Fruit fly (Drosophila melanogaster): Measurements from ENCODE around the gene CG7886.

The CG7886 gene

DNA sequence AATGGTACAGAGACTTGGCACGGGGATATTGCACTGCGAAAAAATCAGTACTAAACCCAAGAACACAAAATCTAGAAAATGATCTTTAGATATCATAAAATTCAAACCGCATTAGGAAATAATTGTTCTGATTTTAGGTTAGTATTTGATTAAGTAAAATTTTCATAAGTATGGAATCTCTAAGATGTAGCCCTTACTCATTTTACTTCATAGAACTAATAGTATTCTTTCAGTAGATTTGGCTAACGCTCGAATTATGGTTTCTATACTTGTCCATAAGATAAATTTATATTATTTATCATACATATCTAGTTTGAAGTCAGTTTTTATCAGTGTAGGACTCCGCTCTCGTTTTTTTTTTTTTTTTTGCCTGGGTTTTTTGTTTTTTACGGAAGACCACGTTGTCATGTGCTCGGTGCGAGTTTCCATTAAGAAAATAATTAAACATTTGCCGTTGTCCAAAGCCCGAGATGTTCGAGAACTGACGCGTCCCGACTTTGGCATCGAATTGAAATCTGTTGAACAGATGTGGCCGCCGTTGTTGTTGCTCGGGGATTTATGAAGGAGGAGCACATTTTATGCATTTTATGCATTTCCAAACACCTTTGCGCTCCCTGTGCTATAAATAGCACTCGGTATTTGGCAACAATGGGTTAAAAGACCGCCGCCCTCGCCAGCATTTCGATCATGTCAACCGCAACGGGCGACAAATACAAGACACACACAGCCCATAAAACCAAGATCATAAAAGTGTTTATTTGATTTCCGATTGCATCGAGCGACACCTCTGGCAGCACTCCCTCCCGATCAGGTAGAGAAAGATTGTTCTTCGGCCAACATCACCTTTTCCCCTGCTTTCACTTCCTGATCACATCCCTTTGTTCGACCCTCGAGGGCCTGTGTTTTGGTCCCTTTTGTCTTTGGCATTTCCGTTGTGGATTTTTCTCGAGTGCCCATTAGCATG is 55.6 kb downstream of the CG7886 start (continued):
- no peak for TF ChIP-seq CG3995 (GFP tag; optimal IDR thresholded peaks at IDR 0.05)
- TF ChIP-seq Xrp1 (GFP tag; IDR thresholded peaks at IDR 0.05) = peak; percentile 39; the same call in 1 of the 2 replicates
- TF ChIP-seq Mes4 (GFP tag; optimal IDR thresholded peaks at IDR 0.05) = no peak
- TF ChIP-seq CG10979 (tag; optimal IDR thresholded peaks at IDR 0.05) = peak; percentile 5
- no peak for TF ChIP-seq CG4707 (GFP tag; optimal IDR thresholded peaks at IDR 0.05)
- no peak for TF ChIP-seq tin (GFP tag; optimal IDR thresholded peaks at IDR 0.05)
- no peak for TF ChIP-seq CG14965 (GFP tag; optimal IDR thresholded peaks at IDR 0.05; ENCODE audit: borderline replicate concordance)
- TF ChIP-seq chif (GFP tag; optimal IDR thresholded peaks at IDR 0.05) = peak in 1 of 2 experiments; percentile 12
- peak; percentile 27 for TF ChIP-seq zen (tag; optimal IDR thresholded peaks at IDR 0.05)
- TF ChIP-seq Aef1 (GFP tag; IDR thresholded peaks at IDR 0.05) = no peak
- TF ChIP-seq CG3838 (GFP tag; optimal IDR thresholded peaks at IDR 0.05) = no peak
- TF ChIP-seq CG33557 (GFP tag; optimal IDR thresholded peaks at IDR 0.05) = peak; percentile 43
- no peak for TF ChIP-seq CG18476 (GFP tag; optimal IDR thresholded peaks at IDR 0.05)
- TF ChIP-seq CG15073 (GFP tag; optimal IDR thresholded peaks at IDR 0.05) = no peak
- no peak for TF ChIP-seq CG6683 (GFP tag; optimal IDR thresholded peaks at IDR 0.05)
- no peak for TF ChIP-seq CG9932 (GFP tag; IDR thresholded peaks at IDR 0.05)
- peak; percentile 9 for TF ChIP-seq gcm (GFP tag; optimal IDR thresholded peaks at IDR 0.05)
- no peak for TF ChIP-seq Blimp-1 (GFP tag; optimal IDR thresholded peaks at IDR 0.05)
- no peak for TF ChIP-seq CG4328 (GFP tag; optimal IDR thresholded peaks at IDR 0.05)
- peak; percentile 79 for TF ChIP-seq sens (GFP tag)
- no peak for TF ChIP-seq Adf1 (GFP tag; IDR thresholded peaks at IDR 0.05)
- peak; percentile 26 for TF ChIP-seq CG8924 (tag; optimal IDR thresholded peaks at IDR 0.05)
- TF ChIP-seq Ets65A (GFP tag) = no peak
- no peak for TF ChIP-seq CoRest (tag; optimal IDR thresholded peaks at IDR 0.05)
- no peak for TF ChIP-seq fd102C (GFP tag; optimal IDR thresholded peaks at IDR 0.05)
- TF ChIP-seq twi (tag; optimal IDR thresholded peaks at IDR 0.05) = peak; percentile 98
- TF ChIP-seq nerfin-1 (tag; optimal IDR thresholded peaks at IDR 0.05) = no peak
- peak; percentile 50 for TF ChIP-seq CG12391 (tag; optimal IDR thresholded peaks at IDR 0.05)
- TF ChIP-seq ken (GFP tag; IDR thresholded peaks at IDR 0.05) = no peak
- TF ChIP-seq CG42726 (GFP tag; IDR thresholded peaks at IDR 0.05; ENCODE audit: partially characterized antibody) = no peak
- TF ChIP-seq CG18619 (GFP tag; optimal IDR thresholded peaks at IDR 0.05) = no peak
- peak; percentile 24 for TF ChIP-seq grau (tag; optimal IDR thresholded peaks at IDR 0.05)
- TF ChIP-seq CG1233 (GFP tag; optimal IDR thresholded peaks at IDR 0.05) = no peak
- no peak for TF ChIP-seq Nf-YC (tag; optimal IDR thresholded peaks at IDR 0.05)

dm6 chr3R:14580045-14580579 is 62.3 kb downstream of the CG7886 start:
- TF ChIP-seq fd64A (GFP tag; optimal IDR thresholded peaks at IDR 0.05) = no peak
- no peak for TF ChIP-seq CG10654 (GFP tag; optimal IDR thresholded peaks at IDR 0.05)
- peak; percentile 88 for TF ChIP-seq CG3163 (GFP tag; optimal IDR thresholded peaks at IDR 0.05)
- no peak for TF ChIP-seq kni (GFP tag; optimal IDR thresholded peaks at IDR 0.05)
- no peak for TF ChIP-seq nerfin-1 (tag; optimal IDR thresholded peaks at IDR 0.05)
- peak; percentile 64 to 78 for TF ChIP-seq Trl (optimal IDR thresholded peaks at IDR 0.05)
- no peak for TF ChIP-seq Trl (GFP tag; optimal IDR thresholded peaks at IDR 0.05)
- TF ChIP-seq sd (tag; optimal IDR thresholded peaks at IDR 0.05) = peak; percentile 70
- no peak for TF ChIP-seq HLH54F (GFP tag; optimal IDR thresholded peaks at IDR 0.05)
- TF ChIP-seq CG11695 (GFP tag; IDR thresholded peaks at IDR 0.05) = no peak

Measured in whole organism, embryonic.